Fruit fly (Drosophila melanogaster) whole organism, wandering third instar larva: ENCODE measurements around the gene Muc68Ca.
"Not testable (repeated sequence)": the region's sequence is repeated elsewhere in the genome, so short reads cannot be mapped to it uniquely, and the experiment has no call there.

Experiments used
- Abd-B ChIP-seq: fragments of >200 bp; optimal IDR thresholded peaks from 2 replicates; lab custom pipeline; 2017; ENCODE audit warnings: missing biosample characterization, missing genetic modification characterization
- CG32264 ChIP-seq: fragments of 200-800 bp; sonication (Bioruptor generic); optimal IDR thresholded peaks from 2 replicates; lab custom pipeline; 2016; ENCODE audit warnings: missing biosample characterization, missing genetic modification characterization
- CG9705 ChIP-seq: fragments of 200-800 bp; sonication (Bioruptor generic); optimal IDR thresholded peaks from 2 replicates; lab custom pipeline; 2018; ENCODE audit warnings: missing biosample characterization, mild to moderate bottlenecking, missing genetic modification characterization
- CrebA ChIP-seq: fragments of 200-800 bp; sonication (Bioruptor generic); optimal IDR thresholded peaks from 2 replicates; lab custom pipeline; 2016; ENCODE audit warnings: missing biosample characterization, mild to moderate bottlenecking, missing genetic modification characterization, borderline replicate concordance
- Dif ChIP-seq: fragments of 200-275, 200-300 bp; sonication (Bioruptor generic); optimal IDR thresholded peaks from 2 replicates; lab custom pipeline; 2018; ENCODE audit warnings: missing biosample characterization, missing genetic modification characterization; ENCODE audit not compliant: partially characterized antibody
- GATAd ChIP-seq: sonication (Bioruptor generic); optimal IDR thresholded peaks from 2 replicates; lab custom pipeline; 2016; ENCODE audit warnings: missing biosample characterization, missing genetic modification characterization
- Hnf4 ChIP-seq: fragments of 200-800 bp; sonication (Bioruptor generic); optimal IDR thresholded peaks from 2 replicates; lab custom pipeline; 2016; ENCODE audit warnings: missing biosample characterization, mild to moderate bottlenecking, missing genetic modification characterization
- Jra ChIP-seq: sonication (Bioruptor generic); optimal IDR thresholded peaks from 2 replicates; lab custom pipeline; 2016; ENCODE audit warnings: missing biosample characterization, missing genetic modification characterization
- Mio ChIP-seq: sonication (Bioruptor generic); optimal IDR thresholded peaks from 2 replicates; lab custom pipeline; 2016; ENCODE audit warnings: missing biosample characterization, missing genetic modification characterization
- N ChIP-seq: fragments of >200 bp; optimal IDR thresholded peaks from 2 replicates; lab custom pipeline; 2018; ENCODE audit warnings: missing biosample characterization, missing external identifiers, missing genetic modification characterization
- OdsH ChIP-seq: fragments of 200-800 bp; sonication (Bioruptor generic); optimal IDR thresholded peaks from 2 replicates; lab custom pipeline; 2016; ENCODE audit warnings: missing biosample characterization, mild to moderate bottlenecking, missing genetic modification characterization
- Rel ChIP-seq, 2 experiments: fragments of 200-800 bp; sonication (Bioruptor generic) in 1 of 2; optimal IDR thresholded peaks; 2 replicates in 1 of 2; 3 replicates in 1 of 2; lab custom pipeline; 2016 to 2019; ENCODE audit warnings: mild to moderate bottlenecking in 2 of 2, missing biosample characterization in 2 of 2, missing genetic modification characterization in 2 of 2, moderate library complexity in 1 of 2
- Sp1 ChIP-seq: fragments of 200-800 bp; sonication (Bioruptor generic); optimal IDR thresholded peaks from 3 replicates; lab custom pipeline; 2019; ENCODE audit warnings: missing biosample characterization, mild to moderate bottlenecking, missing genetic modification characterization, moderate library complexity
- Vsx2 ChIP-seq: fragments of 200-300, 225-300 bp; sonication (Bioruptor generic); optimal IDR thresholded peaks from 2 replicates; lab custom pipeline; 2018; ENCODE audit warnings: missing biosample characterization, missing genetic modification characterization; ENCODE audit not compliant: partially characterized antibody
- br ChIP-seq: fragments of 200-800 bp; sonication (Bioruptor generic); optimal IDR thresholded peaks from 2 replicates; lab custom pipeline; 2016; ENCODE audit warnings: missing biosample characterization, missing genetic modification characterization
- brk ChIP-seq: fragments of 200-800 bp; sonication (Bioruptor generic); optimal IDR thresholded peaks from 2 replicates; lab custom pipeline; 2016; ENCODE audit warnings: missing biosample characterization, mild to moderate bottlenecking, missing genetic modification characterization
- dl ChIP-seq, 2 experiments: fragments of 175-275, 200-275 bp in 1 of 2; fragments of 200-275 bp in 1 of 2; sonication (Bioruptor generic); optimal IDR thresholded peaks; lab custom pipeline; 2018; ENCODE audit warnings: mild to moderate bottlenecking in 2 of 2, missing biosample characterization in 2 of 2, missing genetic modification characterization in 2 of 2, moderate library complexity in 2 of 2; ENCODE audit not compliant: partially characterized antibody in 2 of 2, insufficient read depth in 1 of 2
- dmrt93B ChIP-seq: fragments of 200-800 bp; sonication (Bioruptor generic); optimal IDR thresholded peaks from 2 replicates; lab custom pipeline; 2018; ENCODE audit warnings: missing biosample characterization, mild to moderate bottlenecking, missing genetic modification characterization
- ey ChIP-seq: fragments of 200-800 bp; sonication (Bioruptor generic); optimal IDR thresholded peaks from 2 replicates; lab custom pipeline; 2016; ENCODE audit warnings: missing biosample characterization, missing genetic modification characterization
- fru ChIP-seq: fragments of 200-800 bp; sonication (Bioruptor generic); optimal IDR thresholded peaks from 3 replicates; lab custom pipeline; 2016; ENCODE audit warnings: missing biosample characterization, mild to moderate bottlenecking, missing genetic modification characterization
- h ChIP-seq: fragments of 200-800 bp; sonication (Bioruptor generic); optimal IDR thresholded peaks from 3 replicates; lab custom pipeline; 2016; ENCODE audit warnings: missing biosample characterization, mild to moderate bottlenecking, missing genetic modification characterization
- lola ChIP-seq: fragments of >200 bp; optimal IDR thresholded peaks from 2 replicates; lab custom pipeline; 2017; ENCODE audit warnings: missing biosample characterization, missing genetic modification characterization
- pan ChIP-seq: fragments of >200 bp; optimal IDR thresholded peaks from 2 replicates; lab custom pipeline; 2017
- psq ChIP-seq: fragments of 200-800 bp; sonication (Bioruptor generic); optimal IDR thresholded peaks from 3 replicates; lab custom pipeline; 2017; ENCODE audit warnings: missing biosample characterization, mild to moderate bottlenecking, missing genetic modification characterization, moderate library complexity
- rgr ChIP-seq: fragments of 200-800 bp; sonication (Bioruptor generic); optimal IDR thresholded peaks from 3 replicates; lab custom pipeline; 2016; ENCODE audit warnings: missing biosample characterization, mild to moderate bottlenecking, missing genetic modification characterization
- sage ChIP-seq: fragments of 200-800 bp; sonication (Bioruptor generic); optimal IDR thresholded peaks from 2 replicates; lab custom pipeline; 2016; ENCODE audit warnings: missing biosample characterization, mild to moderate bottlenecking, missing genetic modification characterization
- sv ChIP-seq: fragments of 200-800 bp; sonication (Bioruptor generic); optimal IDR thresholded peaks from 3 replicates; lab custom pipeline; 2016; ENCODE audit warnings: missing biosample characterization, missing genetic modification characterization
- tai ChIP-seq: sonication (Bioruptor generic); optimal IDR thresholded peaks from 2 replicates; lab custom pipeline; 2016; ENCODE audit warnings: missing biosample characterization, missing genetic modification characterization
- usp ChIP-seq: fragments of >200 bp; optimal IDR thresholded peaks from 2 replicates; lab custom pipeline; 2017; ENCODE audit warnings: missing biosample characterization, missing genetic modification characterization

Gene Muc68Ca

DNA sequence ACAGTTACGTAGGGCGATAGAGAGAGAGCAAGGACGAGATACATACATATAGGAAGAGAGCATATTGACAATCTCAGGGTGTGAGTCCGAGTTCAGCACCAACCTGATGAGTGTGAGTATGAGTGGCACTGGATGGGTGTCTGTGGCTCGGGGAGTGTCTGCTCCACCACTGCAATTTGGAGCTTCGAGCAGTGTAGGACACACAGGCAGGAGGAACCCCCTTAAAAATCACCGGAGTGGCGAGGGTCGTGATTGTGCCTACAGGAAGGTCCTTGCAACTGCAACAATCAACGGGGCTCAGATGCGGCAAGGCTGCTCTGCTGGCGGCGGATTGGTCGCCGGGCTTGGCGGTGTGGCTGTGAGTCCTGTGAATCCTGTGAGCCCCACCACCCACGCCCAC, 28.1 kb downstream of the Muc68Ca start:
- TF ChIP-seq rgr (GFP tag; lab: Kevin White, UChicago) (no peak), Dif (GFP tag; lab: Kevin White, UChicago) (no peak), fru (GFP tag; lab: Kevin White, UChicago) (no peak), dmrt93B (GFP tag; lab: Kevin White, UChicago) (no peak), pan (lab: Kevin White, UChicago) (no peak), brk (GFP tag; lab: Kevin White, UChicago) (no peak), CG32264 (no peak), psq (GFP tag; lab: Kevin White, UChicago) (no peak), Vsx2 (GFP tag; lab: Kevin White, UChicago) (no peak), Sp1 (no peak), Rel (GFP tag; optimal IDR thresholded peaks at IDR 0.05; lab: Kevin White, UChicago) (no peak), Rel (tag; optimal IDR thresholded peaks at IDR 0.05; lab: Kevin White, UChicago) (no peak), Hnf4 (no peak), dl (GFP tag; optimal IDR thresholded peaks at IDR 0.05; lab: Kevin White, UChicago; ENCODE audit: insufficient read depth in 1 of 2, partially characterized antibody in 2 of 2) (no peak), Abd-B (GFP tag; lab: Kevin White, UChicago) (no peak), lola (GFP tag; lab: Kevin White, UChicago) (no peak), h (GFP tag; lab: Kevin White, UChicago) (no peak), usp (GFP tag; lab: Kevin White, UChicago) (no peak)

DNA sequence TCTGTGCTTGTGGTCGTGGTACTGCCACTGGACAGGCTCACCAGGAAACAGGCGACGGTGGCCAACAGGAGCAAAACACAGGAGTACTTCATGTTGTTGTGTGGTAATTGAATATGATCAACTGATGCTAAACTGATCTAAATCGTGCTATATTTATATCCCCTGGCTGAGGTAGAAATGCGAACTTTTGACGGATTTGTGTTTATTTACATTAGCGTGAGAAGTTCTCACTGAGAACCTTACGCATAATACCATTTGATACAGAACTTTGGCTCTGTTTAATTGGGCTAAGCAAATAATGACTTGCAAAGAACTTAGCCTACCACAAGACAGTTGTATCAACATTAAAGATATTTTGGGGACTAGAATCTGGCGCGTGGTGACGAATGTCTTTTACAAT, 28.8 kb downstream of the Muc68Ca start, which contains the start of gene CG33268:
Gene CG33268 (minus strand): TSS at position 101 of the 400 bp plus-strand sequence.
- TF ChIP-seq dmrt93B (GFP tag; lab: Kevin White, UChicago) (no peak), dl (GFP tag; optimal IDR thresholded peaks at IDR 0.05; lab: Kevin White, UChicago; ENCODE audit: insufficient read depth in 1 of 2, partially characterized antibody in 2 of 2) (no peak), psq (GFP tag; lab: Kevin White, UChicago) (no peak), tai (GFP tag; lab: Kevin White, UChicago) (no peak), N (GFP tag; lab: Kevin White, UChicago) (no peak), Mio (no peak), brk (GFP tag; lab: Kevin White, UChicago) (no peak), usp (GFP tag; lab: Kevin White, UChicago) (no peak), CrebA (no peak), OdsH (GFP tag; lab: Kevin White, UChicago) (no peak), GATAd (no peak)
- TF ChIP-seq, all 38 proteins: peak for 0

DNA sequence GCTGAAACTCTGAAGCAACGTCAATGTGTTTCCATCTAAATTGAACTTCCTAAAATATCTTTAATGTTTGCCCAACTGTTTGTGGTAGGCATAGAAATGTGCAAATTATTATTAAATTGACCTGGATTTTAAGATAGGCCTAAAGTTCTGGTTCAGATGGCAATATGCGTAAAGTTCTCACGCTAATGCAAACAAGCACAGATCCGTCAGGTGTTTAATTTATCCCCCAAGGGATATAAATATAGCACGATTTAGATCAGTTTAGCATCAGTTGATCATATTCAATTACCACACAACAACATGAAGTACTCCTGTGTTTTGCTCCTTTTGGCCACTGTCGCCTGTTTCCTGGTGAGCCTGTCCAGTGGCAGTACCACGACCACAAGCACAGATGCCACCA, 30.5 kb downstream of the Muc68Ca start, which contains the start of gene CG7377:
Gene CG7377 (plus strand): TSS at position 301 of the 400 bp plus-strand sequence.
- not testable (repeated sequence) for TF ChIP-seq CG9705 (GFP tag; lab: Kevin White, UChicago); Jra (GFP tag; lab: Kevin White, UChicago); dl (GFP tag; optimal IDR thresholded peaks at IDR 0.05; lab: Kevin White, UChicago; ENCODE audit: insufficient read depth in 1 of 2, partially characterized antibody in 2 of 2)
- TF ChIP-seq, all 38 proteins: peak for 0; not testable (repeated sequence) for 38

DNA sequence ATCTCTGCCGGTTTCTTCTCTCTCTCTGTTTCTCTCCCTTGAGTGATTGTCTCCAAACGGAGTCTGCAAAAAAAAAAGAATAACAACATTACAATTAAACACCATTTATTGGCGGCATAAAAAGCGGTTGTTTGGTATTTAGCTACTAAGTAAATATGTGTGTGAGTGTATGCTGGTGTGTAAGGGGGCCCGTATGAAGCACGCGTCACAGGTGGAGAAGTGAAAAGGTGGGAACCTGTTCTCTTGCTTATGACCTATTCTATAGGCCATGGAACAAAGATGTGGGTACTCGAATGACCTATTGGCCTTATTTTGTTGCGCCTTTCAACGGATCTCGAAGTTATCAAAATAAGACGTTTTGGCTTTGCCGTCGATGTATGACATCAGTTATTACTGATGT, 31.3 kb downstream of the Muc68Ca start:
- no peak for TF ChIP-seq CG32264
- TF ChIP-seq Abd-B (GFP tag; lab: Kevin White, UChicago), result no peak
- no peak for TF ChIP-seq ey (GFP tag; lab: Kevin White, UChicago)
- no peak for TF ChIP-seq sage (GFP tag; lab: Kevin White, UChicago)
- TF ChIP-seq Vsx2 (GFP tag; lab: Kevin White, UChicago), result no peak
- no peak for TF ChIP-seq rgr (GFP tag; lab: Kevin White, UChicago)
- TF ChIP-seq Mio, result no peak
- TF ChIP-seq GATAd, result no peak
- TF ChIP-seq Sp1, result no peak
- no peak for TF ChIP-seq dmrt93B (GFP tag; lab: Kevin White, UChicago)
- TF ChIP-seq Hnf4, result no peak
- no peak for TF ChIP-seq N (GFP tag; lab: Kevin White, UChicago)
- no peak for TF ChIP-seq tai (GFP tag; lab: Kevin White, UChicago)
- no peak for TF ChIP-seq pan (lab: Kevin White, UChicago)
- TF ChIP-seq usp (GFP tag; lab: Kevin White, UChicago), result no peak
- TF ChIP-seq sv, result no peak
- TF ChIP-seq br (GFP tag; lab: Kevin White, UChicago), result no peak
- no peak for TF ChIP-seq Jra (GFP tag; lab: Kevin White, UChicago)
- no peak for TF ChIP-seq lola (GFP tag; lab: Kevin White, UChicago)
- TF ChIP-seq Rel (GFP tag; optimal IDR thresholded peaks at IDR 0.05; lab: Kevin White, UChicago), result no peak
- TF ChIP-seq Rel (tag; optimal IDR thresholded peaks at IDR 0.05; lab: Kevin White, UChicago), result no peak
